Fruit fly (Drosophila melanogaster): ENCODE results near the gene Polr2H.

Polr2H gene

DNA sequence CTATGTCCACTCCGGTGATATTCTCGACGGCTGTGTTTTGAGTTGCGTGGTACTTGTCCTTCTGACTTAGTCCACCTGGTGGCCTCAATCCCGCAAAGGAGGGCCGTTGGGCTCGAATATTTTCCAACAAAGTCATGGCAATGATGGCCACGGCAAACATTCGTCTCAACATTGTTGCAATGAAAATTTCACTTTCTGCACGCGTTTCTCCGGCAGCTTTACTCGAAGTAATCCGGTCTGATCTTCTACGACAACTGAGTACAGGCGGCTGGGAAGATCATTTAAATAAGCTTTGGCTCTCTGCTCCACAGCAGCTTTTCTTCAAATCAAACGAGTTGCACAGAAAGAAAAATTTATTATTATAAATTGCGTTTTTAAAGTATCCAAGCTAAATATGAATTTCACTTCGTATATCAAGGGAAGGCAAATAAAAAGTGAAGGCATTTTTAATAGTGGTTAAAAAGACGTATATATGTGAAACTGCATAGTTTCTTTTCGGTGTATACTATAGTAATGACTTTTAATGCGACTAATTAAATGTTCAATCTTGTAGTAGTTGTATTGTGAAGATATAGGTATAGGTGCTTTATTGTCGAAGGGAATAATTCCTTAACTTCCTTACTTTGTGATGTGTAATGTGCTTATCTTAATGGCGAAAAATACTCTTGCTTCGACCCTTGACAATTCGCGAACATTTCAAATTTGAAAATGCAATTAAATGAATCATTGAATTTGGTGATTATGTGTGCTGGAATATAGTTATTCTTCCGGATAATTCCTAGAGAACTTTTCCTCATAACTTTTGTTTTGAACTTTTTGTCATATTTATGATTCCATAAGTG lies 9.7 kb downstream of the Polr2H start, which contains the start of gene CG14567 (continued):
- TF ChIP-seq CG15011 (GFP tag; optimal IDR thresholded peaks at IDR 0.05), result no peak
- peak; percentile 12 for TF ChIP-seq CG18599 (GFP tag; optimal IDR thresholded peaks at IDR 0.05)
- peak; percentile 41 for TF ChIP-seq phol (tag; optimal IDR thresholded peaks at IDR 0.05)
- TF ChIP-seq gce (GFP tag; IDR thresholded peaks at IDR 0.05), result 0 out of 3 replicates have a peak, but pooled peaks have one; percentile 42
- peak; percentile 45; the same call in 1 of the 2 replicates for TF ChIP-seq Xrp1 (GFP tag; IDR thresholded peaks at IDR 0.05)
- TF ChIP-seq wor (GFP tag; IDR thresholded peaks at IDR 0.05), result no peak
- TF ChIP-seq CG3726 (GFP tag; IDR thresholded peaks at IDR 0.05), result no peak
- 0 out of 3 replicates have a peak, but pooled peaks have one; percentile 10 for TF ChIP-seq CG17361 (GFP tag; IDR thresholded peaks at IDR 0.05)
- no peak for TF ChIP-seq CG8765 (GFP tag; IDR thresholded peaks at IDR 0.05)
- TF ChIP-seq exex (tag; optimal IDR thresholded peaks at IDR 0.05), result no peak
- TF ChIP-seq Atf6 (GFP tag; IDR thresholded peaks at IDR 0.05), result peak; percentile 55; the same call in 1 of the 2 replicates
- no peak for TF ChIP-seq chm (GFP tag; IDR thresholded peaks at IDR 0.05)
- TF ChIP-seq nmo (GFP tag; optimal IDR thresholded peaks at IDR 0.05), result peak; percentile 35
- no peak for TF ChIP-seq CG3281 (GFP tag; optimal IDR thresholded peaks at IDR 0.05)
- no peak for TF ChIP-seq CG9817 (tag; optimal IDR thresholded peaks at IDR 0.05)
- no peak for TF ChIP-seq Jarid2 (GFP tag; optimal IDR thresholded peaks at IDR 0.05)
- no peak for TF ChIP-seq Fer3 (tag; optimal IDR thresholded peaks at IDR 0.05)
- peak; percentile 48 for TF ChIP-seq az2 (GFP tag; optimal IDR thresholded peaks at IDR 0.05)
- TF ChIP-seq dpn (GFP tag; optimal IDR thresholded peaks at IDR 0.05), result peak in 1 of 2 experiments; percentile 8
- no peak for TF ChIP-seq HLH4C (GFP tag; IDR thresholded peaks at IDR 0.05; ENCODE audit: partially characterized antibody)
- TF ChIP-seq Rfx (GFP tag; IDR thresholded peaks at IDR 0.05), result peak; percentile 43; the same call in 1 of the 2 replicates
- no peak for TF ChIP-seq CG2199 (GFP tag; IDR thresholded peaks at IDR 0.05)
- TF ChIP-seq Myb (GFP tag; optimal IDR thresholded peaks at IDR 0.05), result no peak
- TF ChIP-seq CG32772 (GFP tag; IDR thresholded peaks at IDR 0.05), result peak; percentile 51; the same call in 1 of the 2 replicates
- peak; percentile 55 for TF ChIP-seq HLH3B (GFP tag; IDR thresholded peaks at IDR 0.05)
- no peak for TF ChIP-seq CG15514 (GFP tag; optimal IDR thresholded peaks at IDR 0.05)
- peak; percentile 47 for TF ChIP-seq Med (GFP tag)
- no peak for TF ChIP-seq CG13894 (tag; optimal IDR thresholded peaks at IDR 0.05)
- no peak for TF ChIP-seq tx (GFP tag; optimal IDR thresholded peaks at IDR 0.05)
- TF ChIP-seq CG18262 (tag; optimal IDR thresholded peaks at IDR 0.05), result peak; percentile 46
- TF ChIP-seq dmrt99B (tag; optimal IDR thresholded peaks at IDR 0.05), result peak; percentile 67
- TF ChIP-seq tgo (GFP tag; IDR thresholded peaks at IDR 0.05), result peak; percentile 45; the same call in 2 of the 3 replicates
- TF ChIP-seq sim (GFP tag; IDR thresholded peaks at IDR 0.05), result no peak
- no peak for TF ChIP-seq CG7271 (tag; optimal IDR thresholded peaks at IDR 0.05)
- 0 out of 3 replicates have a peak, but pooled peaks have one; percentile 23 for TF ChIP-seq CG34422 (GFP tag; IDR thresholded peaks at IDR 0.05)
- peak; percentile 11 for TF ChIP-seq ind (GFP tag; optimal IDR thresholded peaks at IDR 0.05)
- no peak for TF ChIP-seq lbe (GFP tag; optimal IDR thresholded peaks at IDR 0.05)
- TF ChIP-seq Drgx (GFP tag; IDR thresholded peaks at IDR 0.05), result peak; percentile 83
- no peak for TF ChIP-seq dimm (GFP tag; IDR thresholded peaks at IDR 0.05)
- TF ChIP-seq CG12391 (tag; optimal IDR thresholded peaks at IDR 0.05), result peak; percentile 36
- TF ChIP-seq Ssrp (tag; optimal IDR thresholded peaks at IDR 0.05), result peak; percentile 14
- peak; percentile 1 for TF ChIP-seq CG8924 (tag; optimal IDR thresholded peaks at IDR 0.05)
- TF ChIP-seq CG14860 (GFP tag; IDR thresholded peaks at IDR 0.05; ENCODE audit: partially characterized antibody), result no peak
- peak; percentile 12 for TF ChIP-seq Chrac-16 (GFP tag; optimal IDR thresholded peaks at IDR 0.05)
- no peak for TF ChIP-seq fd3F (GFP tag; optimal IDR thresholded peaks at IDR 0.05)
- no peak for TF ChIP-seq bcd (GFP tag; optimal IDR thresholded peaks at IDR 0.05)
- TF ChIP-seq CG16863 (GFP tag; optimal IDR thresholded peaks at IDR 0.05), result no peak
- TF ChIP-seq CG10979 (tag; optimal IDR thresholded peaks at IDR 0.05), result peak; percentile 29

Measured in whole organism, embryonic.